Fruit fly (Drosophila melanogaster): Measurements from ENCODE around the gene CG12994.

Gene CG12994

dm6 chrX:17421987-17422386, 21.8 kb downstream of the CG12994 start, which contains the start of gene CG8611 (continued):
- 0 out of 2 replicates have a peak, but pooled peaks have one; percentile 26 for TF ChIP-seq unc-4 (GFP tag; IDR thresholded peaks at IDR 0.05; ENCODE audit: partially characterized antibody)
- TF ChIP-seq prd (optimal IDR thresholded peaks at IDR 0.05), result no peak
- TF ChIP-seq prd (GFP tag; IDR thresholded peaks at IDR 0.05), result no peak
- no peak for TF ChIP-seq Xbp1 (GFP tag; optimal IDR thresholded peaks at IDR 0.05)
- TF ChIP-seq CG1832 (GFP tag; optimal IDR thresholded peaks at IDR 0.05), result no peak
- no peak for TF ChIP-seq bcd (GFP tag; optimal IDR thresholded peaks at IDR 0.05)
- no peak for TF ChIP-seq ems (GFP tag; optimal IDR thresholded peaks at IDR 0.05)
- no peak for TF ChIP-seq HHEX (GFP tag; optimal IDR thresholded peaks at IDR 0.05)
- no peak for TF ChIP-seq CG7839 (tag; optimal IDR thresholded peaks at IDR 0.05)
- TF ChIP-seq CG16863 (GFP tag; optimal IDR thresholded peaks at IDR 0.05), result no peak
- no peak for TF ChIP-seq slp2 (GFP tag; optimal IDR thresholded peaks at IDR 0.05)
- no peak for TF ChIP-seq h (optimal IDR thresholded peaks at IDR 0.05)
- TF ChIP-seq kah (GFP tag; optimal IDR thresholded peaks at IDR 0.05), result no peak
- TF ChIP-seq trem (tag; optimal IDR thresholded peaks at IDR 0.05), result peak; percentile 47
- TF ChIP-seq ap (GFP tag; IDR thresholded peaks at IDR 0.05), result no peak
- peak; percentile 53; the same call in 1 of the 2 replicates for TF ChIP-seq CG42726 (GFP tag; IDR thresholded peaks at IDR 0.05; ENCODE audit: partially characterized antibody)
- no peak for TF ChIP-seq pita (GFP tag; optimal IDR thresholded peaks at IDR 0.05)
- TF ChIP-seq Hmx (GFP tag; optimal IDR thresholded peaks at IDR 0.05), result no peak
- TF ChIP-seq CG2120 (GFP tag; optimal IDR thresholded peaks at IDR 0.05), result no peak
- no peak for TF ChIP-seq CG13894 (tag; optimal IDR thresholded peaks at IDR 0.05)
- TF ChIP-seq pfk (GFP tag; optimal IDR thresholded peaks at IDR 0.05), result no peak
- no peak for TF ChIP-seq CG4404 (GFP tag; IDR thresholded peaks at IDR 0.05)
- no peak for TF ChIP-seq D19B (GFP tag; optimal IDR thresholded peaks at IDR 0.05)
- no peak for TF ChIP-seq tap (tag; optimal IDR thresholded peaks at IDR 0.05)
- TF ChIP-seq pzg (GFP tag; optimal IDR thresholded peaks at IDR 0.05), result peak; percentile 77
- no peak for TF ChIP-seq CG17361 (GFP tag; IDR thresholded peaks at IDR 0.05)
- peak; percentile 38 for TF ChIP-seq phol (tag; optimal IDR thresholded peaks at IDR 0.05)
- TF ChIP-seq Hey (tag; optimal IDR thresholded peaks at IDR 0.05), result no peak
- TF ChIP-seq pan (optimal IDR thresholded peaks at IDR 0.05), result no peak
- no peak for TF ChIP-seq pan (GFP tag; optimal IDR thresholded peaks at IDR 0.05 in 1 of 2, IDR thresholded peaks at IDR 0.05 in 1 of 2)
- no peak for TF ChIP-seq so (GFP tag; IDR thresholded peaks at IDR 0.05)
- TF ChIP-seq CG7372 (GFP tag; IDR thresholded peaks at IDR 0.05), result no peak
- no peak for TF ChIP-seq CG17802 (tag; optimal IDR thresholded peaks at IDR 0.05)
- TF ChIP-seq CG2712 (tag; optimal IDR thresholded peaks at IDR 0.05), result peak; percentile 16
- no peak for TF ChIP-seq CG8388 (GFP tag; optimal IDR thresholded peaks at IDR 0.05)
- TF ChIP-seq Optix (GFP tag; IDR thresholded peaks at IDR 0.05), result no peak
- peak; percentile 9 for TF ChIP-seq CoRest (tag; optimal IDR thresholded peaks at IDR 0.05)
- no peak for TF ChIP-seq Hr39 (optimal IDR thresholded peaks at IDR 0.05)
- TF ChIP-seq CG15073 (GFP tag; optimal IDR thresholded peaks at IDR 0.05), result no peak
- TF ChIP-seq CG4617 (GFP tag; optimal IDR thresholded peaks at IDR 0.05; ENCODE audit: borderline replicate concordance), result peak; percentile 19
- TF ChIP-seq twi (tag; optimal IDR thresholded peaks at IDR 0.05), result peak; percentile 54
- TF ChIP-seq eve (GFP tag; optimal IDR thresholded peaks at IDR 0.05), result no peak
- TF ChIP-seq hth (optimal IDR thresholded peaks at IDR 0.05), result no peak
- no peak for TF ChIP-seq CG10431 (GFP tag; optimal IDR thresholded peaks at IDR 0.05)
- no peak for TF ChIP-seq gcm (GFP tag; optimal IDR thresholded peaks at IDR 0.05)
- TF ChIP-seq lab (GFP tag; optimal IDR thresholded peaks at IDR 0.05), result no peak
- TF ChIP-seq fd102C (GFP tag; optimal IDR thresholded peaks at IDR 0.05), result no peak
- no peak for TF ChIP-seq exex (tag; optimal IDR thresholded peaks at IDR 0.05)
- TF ChIP-seq Rfx (GFP tag; IDR thresholded peaks at IDR 0.05), result no peak
- TF ChIP-seq CG1792 (GFP tag; optimal IDR thresholded peaks at IDR 0.05), result no peak
- no peak for TF ChIP-seq ewg (GFP tag; optimal IDR thresholded peaks at IDR 0.05)
- TF ChIP-seq MBD-R2 (GFP tag; IDR thresholded peaks at IDR 0.05), result peak; percentile 63
- TF ChIP-seq ro (GFP tag; IDR thresholded peaks at IDR 0.05), result no peak
